Worm (Caenorhabditis elegans) whole organism, L3 larva: ENCODE data around the gene C15H9.9.

Experiments
- sea-2 ChIP-seq: fragments of 150-350 bp; sonication (generic microtip); optimal IDR thresholded peaks from 4 replicates; lab custom pipeline; 2014; ENCODE audit warnings: missing biosample characterization, missing genetic modification reagents, missing genetic modification characterization
- unc-62 ChIP-seq: fragments of 150-350 bp; sonication (generic microtip); optimal IDR thresholded peaks from 4 replicates; lab custom pipeline; 2014; ENCODE audit warnings: missing biosample characterization, missing genetic modification reagents, missing genetic modification characterization

- TF ChIP-seq unc-62 (GFP tag; lab: Kevin White, UChicago) (no peak), sea-2 (GFP tag; lab: Kevin White, UChicago) (peak; percentile 27)
Observed at ce11 chrX:6097551-6097950, 30.5 kb downstream of the C15H9.9 start, which contains the start of gene C15H9.4.
